Worm (Caenorhabditis elegans) whole organism, young adult: ENCODE results near the gene rme-4.

ENCODE experiments used
- ama-1 ChIP-seq, 3 experiments: fragments of 150-350 bp in 1 of 3; sonication (generic microtip) in 2 of 3; optimal IDR thresholded peaks; 2 replicates each; lab custom pipeline; 2014 to 2018; ENCODE audit warnings: missing biosample characterization in 2 of 3, missing genetic modification characterization in 2 of 3, missing genetic modification reagents in 2 of 3
- ets-4 ChIP-seq: fragments of 200-800 bp; sonication (Bioruptor generic); optimal IDR thresholded peaks from 2 replicates; lab custom pipeline; 2018; ENCODE audit warnings: mild to moderate bottlenecking, missing genetic modification characterization, missing compliant biosample characterization
- nfya-1 ChIP-seq: sonication (generic microtip); optimal IDR thresholded peaks from 2 replicates; lab custom pipeline; 2017; ENCODE audit warnings: antibody characterized with exemption, missing compliant biosample characterization, missing genetic modification characterization, borderline replicate concordance; ENCODE audit not compliant: insufficient read depth
- pha-4 ChIP-seq: fragments of 150-350 bp; sonication (generic microtip); optimal IDR thresholded peaks from 2 replicates; lab custom pipeline; 2014; ENCODE audit warnings: missing biosample characterization, missing genetic modification reagents, missing genetic modification characterization
- ztf-22 ChIP-seq: fragments of 200-800 bp; sonication (Bioruptor generic); optimal IDR thresholded peaks from 2 replicates; lab custom pipeline; 2018; ENCODE audit warnings: mild to moderate bottlenecking, missing genetic modification characterization, moderate library complexity, missing compliant biosample characterization

ce11 chrX:10373581-10373980 lies 6.1 kb downstream of the rme-4 start:
- no peak for TF ChIP-seq pha-4 (tag; lab: Kevin White, UChicago)
- TF ChIP-seq ama-1 (optimal IDR thresholded peaks at IDR 0.05; lab: Kevin White, UChicago): no peak
- no peak for TF ChIP-seq ama-1 (GFP tag; optimal IDR thresholded peaks at IDR 0.05; lab: Kevin White, UChicago)
- no peak for TF ChIP-seq ztf-22
- no peak for TF ChIP-seq nfya-1 (tag; lab: Kevin White, UChicago)
- TF ChIP-seq ets-4: no peak
